Fruit fly (Drosophila melanogaster) whole organism, embryonic: ENCODE results near the gene CG43993.

Experiments used
- Ada2b ChIP-seq: fragments of 200-800 bp; sonication (Bioruptor generic); IDR thresholded peaks from 2 replicates; pipeline ENCODE4 v1.3.6; 2022; ENCODE audit warnings: missing biosample characterization, missing genetic modification characterization
- CG10274 ChIP-seq: fragments of 200-800 bp; sonication (Bioruptor generic); optimal IDR thresholded peaks from 3 replicates; lab custom pipeline; 2017; ENCODE audit warnings: missing biosample characterization, mild to moderate bottlenecking, missing genetic modification characterization
- CG12299 ChIP-seq: fragments of 200-800 bp; sonication (Bioruptor generic); optimal IDR thresholded peaks from 2 replicates; lab custom pipeline; 2018; ENCODE audit warnings: missing biosample characterization, mild to moderate bottlenecking, missing genetic modification characterization
- CG14965 ChIP-seq: fragments of 200-800 bp; sonication (Bioruptor generic); optimal IDR thresholded peaks from 2 replicates; lab custom pipeline; 2016; ENCODE audit warnings: missing biosample characterization, missing genetic modification characterization, borderline replicate concordance
- CG15696 ChIP-seq: fragments of 200-800 bp; sonication (Bioruptor generic); optimal IDR thresholded peaks from 2 replicates; lab custom pipeline; 2019; ENCODE audit warnings: missing biosample characterization, mild to moderate bottlenecking, missing genetic modification characterization, moderate library complexity
- CG16813 ChIP-seq: fragments of 200-800 bp; sonication (Bioruptor generic); IDR thresholded peaks from 3 replicates; pipeline ENCODE4 v1.3.6; 2022; ENCODE audit warnings: missing biosample characterization, missing genetic modification characterization; ENCODE audit not compliant: partially characterized antibody
- CG17385 ChIP-seq: fragments of 200-800 bp; sonication (Bioruptor generic); optimal IDR thresholded peaks from 3 replicates; lab custom pipeline; 2018; ENCODE audit warnings: missing biosample characterization, mild to moderate bottlenecking, missing genetic modification characterization
- CG17912 ChIP-seq: fragments of 200-800 bp; sonication (Bioruptor generic); optimal IDR thresholded peaks from 2 replicates; lab custom pipeline; 2018; ENCODE audit warnings: missing biosample characterization, mild to moderate bottlenecking, missing genetic modification characterization
- CG18599 ChIP-seq: fragments of 200-800 bp; sonication (Bioruptor generic); optimal IDR thresholded peaks from 3 replicates; lab custom pipeline; 2017; ENCODE audit warnings: missing biosample characterization, missing genetic modification characterization, mild to moderate bottlenecking, moderate library complexity, missing genetic modification reagents
- CG2116 ChIP-seq: fragments of 200-800 bp; sonication (Bioruptor generic); optimal IDR thresholded peaks from 3 replicates; lab custom pipeline; 2018; ENCODE audit warnings: missing biosample characterization, mild to moderate bottlenecking, missing genetic modification characterization
- CG3726 ChIP-seq: fragments of 200-800 bp; sonication (Bioruptor generic); IDR thresholded peaks from 3 replicates; pipeline ENCODE4, ENCODE4 v1.3.6; 2022; ENCODE audit warnings: missing biosample characterization, missing genetic modification characterization
- CG3838 ChIP-seq: fragments of 200-800 bp; sonication (Bioruptor generic); optimal IDR thresholded peaks from 3 replicates; lab custom pipeline; 2016; ENCODE audit warnings: missing biosample characterization, missing genetic modification characterization
- CG4424 ChIP-seq: fragments of 200-800 bp; sonication (Bioruptor generic); optimal IDR thresholded peaks from 3 replicates; lab custom pipeline; 2016; ENCODE audit warnings: missing biosample characterization, missing genetic modification characterization
- CG7372 ChIP-seq: fragments of 200-800 bp; sonication (Bioruptor generic); IDR thresholded peaks from 2 replicates; pipeline ENCODE4 v1.3.6; 2022; ENCODE audit warnings: missing biosample characterization, missing genetic modification characterization
- CG8478 ChIP-seq: fragments of >200 bp; optimal IDR thresholded peaks from 2 replicates; lab custom pipeline; 2018
- CHES-1-like ChIP-seq: fragments of 200-800 bp; sonication (Bioruptor generic); optimal IDR thresholded peaks from 2 replicates; lab custom pipeline; 2016; ENCODE audit warnings: missing biosample characterization, missing genetic modification characterization
- Chrac-16 ChIP-seq: fragments of 200-800 bp; sonication (Bioruptor generic); optimal IDR thresholded peaks from 3 replicates; lab custom pipeline; 2016; ENCODE audit warnings: missing biosample characterization, missing genetic modification characterization
- CkIIα-i1 ChIP-seq: fragments of 200-800 bp; sonication (Bioruptor generic); IDR thresholded peaks from 2 replicates; pipeline ENCODE4 v1.3.6; 2022; ENCODE audit warnings: missing biosample characterization, missing genetic modification characterization
- Drgx ChIP-seq: fragments of 200-800 bp; sonication (Bioruptor generic); IDR thresholded peaks from 2 replicates; pipeline ENCODE4 v1.3.6; 2022; ENCODE audit warnings: missing biosample characterization, missing genetic modification characterization
- Fer3 ChIP-seq: fragments of 200-800 bp; sonication (Bioruptor generic); optimal IDR thresholded peaks from 2 replicates; lab custom pipeline; 2018; ENCODE audit warnings: missing biosample characterization, mild to moderate bottlenecking, missing genetic modification characterization, moderate library complexity
- Kr ChIP-seq: fragments of 200-800 bp; sonication (Bioruptor generic); optimal IDR thresholded peaks from 2 replicates; lab custom pipeline; 2017; ENCODE audit warnings: missing biosample characterization, mild to moderate bottlenecking, missing genetic modification characterization
- Rx ChIP-seq: fragments of 200-800 bp; sonication (Bioruptor generic); IDR thresholded peaks from 2 replicates; pipeline ENCODE4 v1.3.6; 2022; ENCODE audit warnings: missing biosample characterization, missing genetic modification characterization
- Ssrp ChIP-seq: fragments of 200-800 bp; sonication (Bioruptor generic); optimal IDR thresholded peaks from 2 replicates; lab custom pipeline; 2018; ENCODE audit warnings: missing biosample characterization, mild to moderate bottlenecking, missing genetic modification characterization, moderate library complexity
- Trl ChIP-seq, 3 experiments: fragments of >200 bp in 2 of 3; fragments of 200-800 bp in 1 of 3; sonication (Bioruptor generic) in 1 of 3; optimal IDR thresholded peaks; 2 replicates in 1 of 3; 3 replicates in 2 of 3; lab custom pipeline; 2016 to 2017; ENCODE audit warnings: missing biosample characterization in 1 of 3, missing genetic modification characterization in 1 of 3
- amos ChIP-seq: fragments of 200-800 bp; sonication (Bioruptor generic); IDR thresholded peaks from 2 replicates; pipeline ENCODE4 v1.3.6; 2022; ENCODE audit warnings: missing biosample characterization, missing genetic modification characterization; ENCODE audit not compliant: partially characterized antibody
- ato ChIP-seq: fragments of 200-800 bp; sonication (Bioruptor generic); IDR thresholded peaks from 2 replicates; pipeline ENCODE4 v1.3.6; 2022; ENCODE audit warnings: missing biosample characterization, missing genetic modification characterization; ENCODE audit not compliant: partially characterized antibody
- bbx ChIP-seq: fragments of 200-800 bp; sonication (Bioruptor generic); IDR thresholded peaks from 2 replicates; pipeline ENCODE4 v1.3.6; 2022; ENCODE audit warnings: missing biosample characterization, missing genetic modification characterization; ENCODE audit not compliant: partially characterized antibody
- br ChIP-seq: fragments of >200 bp; optimal IDR thresholded peaks from 2 replicates; lab custom pipeline; 2017
- btn ChIP-seq: fragments of 200-800 bp; sonication (Bioruptor generic); optimal IDR thresholded peaks from 2 replicates; lab custom pipeline; 2016; ENCODE audit warnings: missing biosample characterization, missing genetic modification characterization
- chinmo ChIP-seq: fragments of 200-800 bp; sonication (Bioruptor generic); IDR thresholded peaks from 4 replicates; pipeline ENCODE4 v1.3.6; 2022; ENCODE audit warnings: missing biosample characterization, missing genetic modification characterization; ENCODE audit not compliant: partially characterized antibody
- corto ChIP-seq: fragments of 200-800 bp; sonication (Bioruptor generic); optimal IDR thresholded peaks from 2 replicates; lab custom pipeline; 2016; ENCODE audit warnings: missing biosample characterization, mild to moderate bottlenecking, missing genetic modification characterization, moderate library complexity
- crp ChIP-seq, 2 experiments: fragments of 200-800 bp; sonication (Bioruptor generic); optimal IDR thresholded peaks; 2 replicates in 1 of 2; 3 replicates in 1 of 2; lab custom pipeline; 2017; ENCODE audit warnings: missing biosample characterization in 2 of 2, missing genetic modification characterization in 2 of 2, mild to moderate bottlenecking in 1 of 2, moderate library complexity in 1 of 2
- danr ChIP-seq: fragments of 200-800 bp; sonication (Bioruptor generic); IDR thresholded peaks from 2 replicates; pipeline ENCODE4 v1.3.6; 2022; ENCODE audit warnings: missing biosample characterization, missing genetic modification characterization
- fd3F ChIP-seq: fragments of 200-800 bp; sonication (Bioruptor generic); optimal IDR thresholded peaks from 2 replicates; lab custom pipeline; 2018; ENCODE audit warnings: missing biosample characterization, mild to moderate bottlenecking, missing genetic modification characterization, moderate library complexity
- gce ChIP-seq: fragments of 200-800 bp; sonication (Bioruptor generic); IDR thresholded peaks from 3 replicates; pipeline ENCODE4 v1.3.6; 2022; ENCODE audit warnings: missing biosample characterization, missing genetic modification characterization
- gcm2 ChIP-seq: fragments of 200-800 bp; sonication (Bioruptor generic); optimal IDR thresholded peaks from 2 replicates; lab custom pipeline; 2016; ENCODE audit warnings: missing biosample characterization, missing genetic modification characterization
- hbn ChIP-seq: fragments of 200-800 bp; sonication (Bioruptor generic); IDR thresholded peaks from 2 replicates; pipeline ENCODE4 v1.3.6; 2022; ENCODE audit warnings: missing biosample characterization, missing genetic modification characterization; ENCODE audit not compliant: partially characterized antibody
- knrl ChIP-seq: fragments of 200-800 bp; sonication (Bioruptor generic); IDR thresholded peaks from 3 replicates; pipeline ENCODE4 v1.3.6; 2022; ENCODE audit warnings: missing biosample characterization, missing genetic modification characterization; ENCODE audit not compliant: partially characterized antibody
- lilli ChIP-seq: fragments of 200-800 bp; sonication (Bioruptor generic); optimal IDR thresholded peaks from 3 replicates; lab custom pipeline; 2016; ENCODE audit warnings: missing biosample characterization, missing genetic modification characterization
- lmd ChIP-seq: fragments of 200-800 bp; sonication (Bioruptor generic); IDR thresholded peaks from 2 replicates; pipeline ENCODE4 v1.3.6; 2022; ENCODE audit warnings: missing biosample characterization, missing genetic modification characterization
- repo ChIP-seq: fragments of 200-800 bp; sonication (Bioruptor generic); optimal IDR thresholded peaks from 2 replicates; lab custom pipeline; 2016; ENCODE audit warnings: missing biosample characterization, missing genetic modification characterization
- ro ChIP-seq: fragments of 200-800 bp; sonication (Bioruptor generic); IDR thresholded peaks from 2 replicates; pipeline ENCODE4 v1.3.6; 2022; ENCODE audit warnings: missing biosample characterization, missing genetic modification characterization
- tgo ChIP-seq: fragments of 200-800 bp; sonication (Bioruptor generic); IDR thresholded peaks from 3 replicates; pipeline ENCODE4 v1.3.6; 2022; ENCODE audit warnings: missing biosample characterization, missing genetic modification characterization
- tio ChIP-seq: fragments of 200-800 bp; sonication (Bioruptor generic); optimal IDR thresholded peaks from 2 replicates; lab custom pipeline; 2017; ENCODE audit warnings: missing biosample characterization, missing genetic modification characterization, inconsistent platforms
- trh ChIP-seq: fragments of 200-800 bp; sonication (Bioruptor generic); optimal IDR thresholded peaks from 2 replicates; lab custom pipeline; 2016; ENCODE audit warnings: missing biosample characterization, missing genetic modification characterization
- tup ChIP-seq: fragments of 200-800 bp; sonication (Bioruptor generic); optimal IDR thresholded peaks from 2 replicates; lab custom pipeline; 2016; ENCODE audit warnings: missing biosample characterization, mild to moderate bottlenecking, missing genetic modification characterization, moderate library complexity
- unpg ChIP-seq: fragments of 200-800 bp; sonication (Bioruptor generic); optimal IDR thresholded peaks from 3 replicates; lab custom pipeline; 2018; ENCODE audit warnings: missing biosample characterization, mild to moderate bottlenecking, missing genetic modification characterization, moderate library complexity

Gene CG43993

DNA sequence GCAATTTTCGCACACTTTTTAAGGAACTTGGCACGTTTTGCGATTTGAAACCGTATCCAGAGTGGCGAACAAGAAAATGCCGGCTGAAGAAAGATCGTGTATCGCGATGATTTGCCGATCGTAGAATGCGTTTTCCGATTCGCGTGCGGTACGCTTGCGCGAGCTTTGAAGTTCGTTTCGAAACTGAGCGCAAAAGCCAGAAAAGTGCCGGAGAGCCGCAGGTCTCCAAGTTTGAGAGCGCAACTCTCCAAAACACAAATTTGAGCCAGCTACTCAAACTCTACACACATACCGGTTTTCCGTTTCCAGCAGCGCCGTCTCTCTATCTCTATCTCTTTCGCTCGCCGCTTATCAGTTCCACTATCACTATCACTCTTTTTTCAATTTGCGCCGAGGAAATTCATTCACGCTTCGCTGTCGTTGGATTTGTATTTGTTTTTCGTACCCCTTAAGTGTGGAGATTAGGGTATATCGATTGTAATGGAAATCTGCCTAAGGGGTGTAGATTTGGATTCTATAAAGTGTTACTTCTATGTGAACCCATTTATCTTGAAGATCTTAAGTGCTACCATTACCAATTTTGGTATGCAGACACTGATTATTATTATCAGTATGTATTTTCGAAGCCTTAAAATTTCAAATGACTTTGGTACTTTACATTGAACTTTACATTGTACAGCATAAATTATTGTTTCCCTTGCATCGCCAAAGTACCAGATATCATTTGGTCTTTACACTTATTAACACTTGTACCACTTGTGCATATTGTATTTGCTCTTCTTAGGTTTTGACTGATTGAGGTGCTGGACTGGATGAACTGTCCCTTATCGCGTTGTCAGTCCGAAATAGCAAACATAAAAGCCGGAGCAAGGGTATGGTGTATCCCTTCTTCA is 24.2 kb downstream of the CG43993 start (continued):
- TF ChIP-seq crp (GFP tag; optimal IDR thresholded peaks at IDR 0.05; lab: Kevin White, UChicago) (peak in 1 of 2 experiments; percentile 13), tgo (GFP tag; lab: Robert Waterston, UW) (peak; percentile 60; the same call in 2 of the 3 replicates), CG4424 (peak; percentile 71), CG17385 (peak; percentile 45), repo (GFP tag; lab: Kevin White, UChicago) (peak; percentile 53), unpg (GFP tag; lab: Kevin White, UChicago) (peak; percentile 68), CG10274 (peak; percentile 36), knrl (GFP tag; lab: Robert Waterston, UW) (no peak), CG2116 (GFP tag; lab: Kevin White, UChicago) (peak; percentile 20), CG16813 (GFP tag; lab: Robert Waterston, UW) (no peak), lmd (peak; percentile 70), trh (GFP tag; lab: Kevin White, UChicago) (peak; percentile 9), CG14965 (GFP tag; lab: Kevin White, UChicago) (no peak), CHES-1-like (peak; percentile 42), CG3838 (GFP tag; lab: Kevin White, UChicago) (no peak), CG3726 (GFP tag; lab: Robert Waterston, UW) (peak; percentile 60; the same call in 1 of the 3 replicates), fd3F (GFP tag; lab: Kevin White, UChicago) (no peak), danr (GFP tag; lab: Robert Waterston, UW) (peak; percentile 48; the same call in 1 of the 2 replicates), CG7372 (peak; percentile 55; the same call in 1 of the 2 replicates), tio (GFP tag; lab: Kevin White, UChicago) (peak; percentile 75), amos (no peak; the same call in 1 of the 2 replicates), CG15696 (tag; lab: Kevin White, UChicago) (peak; percentile 61), Rx (GFP tag; lab: Robert Waterston, UW) (peak; percentile 47), ato (GFP tag; lab: Robert Waterston, UW) (no peak), br (lab: Kevin White, UChicago) (no peak), tup (GFP tag; lab: Kevin White, UChicago) (no peak), Fer3 (peak; percentile 30), CG12299 (tag; lab: Kevin White, UChicago) (no peak), Ssrp (tag; lab: Kevin White, UChicago) (peak; percentile 68), chinmo (GFP tag; lab: Robert Waterston, UW) (peak; percentile 85; the same call in 2 of the 4 replicates), btn (peak; percentile 48), gcm2 (peak; percentile 24), Ada2b (no peak), Chrac-16 (GFP tag; lab: Kevin White, UChicago) (peak; percentile 61), corto (no peak), CG18599 (peak; percentile 81), CG17912 (GFP tag; lab: Kevin White, UChicago) (no peak), CG8478 (lab: Kevin White, UChicago) (no peak), lilli (GFP tag; lab: Kevin White, UChicago) (peak; percentile 65), gce (GFP tag; lab: Robert Waterston, UW) (no peak), ro (GFP tag; lab: Robert Waterston, UW) (peak; percentile 33; the same call in 1 of the 2 replicates), CkIIα-i1 (GFP tag; lab: Robert Waterston, UW) (no peak), Drgx (GFP tag; lab: Robert Waterston, UW) (no peak), bbx (GFP tag; lab: Robert Waterston, UW) (peak; percentile 62), Kr (GFP tag; lab: Kevin White, UChicago) (peak; percentile 34), hbn (GFP tag; lab: Robert Waterston, UW) (no peak; the same call in 1 of the 2 replicates), Trl (optimal IDR thresholded peaks at IDR 0.05; lab: Kevin White, UChicago) (peak; percentile 76 to 81), Trl (GFP tag; optimal IDR thresholded peaks at IDR 0.05; lab: Kevin White, UChicago) (peak; percentile 80)
